Fruit fly (Drosophila melanogaster) whole organism, prepupa: ENCODE results near the gene CG33644.

Source experiments
- Blimp-1 ChIP-seq: fragments of 200-800 bp; sonication (Bioruptor generic); optimal IDR thresholded peaks from 3 replicates; lab custom pipeline; 2017; ENCODE audit warnings: missing biosample characterization, missing genetic modification characterization, mild to moderate bottlenecking, moderate library complexity, missing genetic modification reagents
- CG10631 ChIP-seq: fragments of 200-800 bp; sonication (Bioruptor generic); optimal IDR thresholded peaks from 2 replicates; lab custom pipeline; 2016; ENCODE audit warnings: missing biosample characterization, missing genetic modification characterization
- CG11762 ChIP-seq: fragments of 200-800 bp; sonication (Bioruptor generic); optimal IDR thresholded peaks from 3 replicates; lab custom pipeline; 2016; ENCODE audit warnings: missing biosample characterization, missing genetic modification characterization; ENCODE audit not compliant: insufficient read depth
- CG11902 ChIP-seq: fragments of 200-800 bp; sonication (Bioruptor generic); optimal IDR thresholded peaks from 3 replicates; lab custom pipeline; 2016; ENCODE audit warnings: missing biosample characterization, missing genetic modification characterization
- CG1621 ChIP-seq: fragments of 200-800 bp; sonication (Bioruptor generic); optimal IDR thresholded peaks from 3 replicates; lab custom pipeline; 2018; ENCODE audit warnings: missing biosample characterization, mild to moderate bottlenecking, missing genetic modification characterization
- CG16779 ChIP-seq: fragments of 200-800 bp; sonication (Bioruptor generic); optimal IDR thresholded peaks from 3 replicates; lab custom pipeline; 2017; ENCODE audit warnings: missing biosample characterization, mild to moderate bottlenecking, missing genetic modification characterization
- CG3032 ChIP-seq: fragments of 200-800 bp; optimal IDR thresholded peaks from 2 replicates; lab custom pipeline; 2019; ENCODE audit warnings: missing biosample characterization, mild to moderate bottlenecking, missing genetic modification characterization, moderate library complexity
- CG31627 ChIP-seq: fragments of 200-800 bp; sonication (Bioruptor generic); optimal IDR thresholded peaks from 3 replicates; lab custom pipeline; 2016; ENCODE audit warnings: missing biosample characterization, missing genetic modification characterization
- CG32006 ChIP-seq: fragments of 200-800 bp; sonication (Bioruptor generic); optimal IDR thresholded peaks from 3 replicates; lab custom pipeline; 2017; ENCODE audit warnings: missing biosample characterization, mild to moderate bottlenecking, missing genetic modification characterization
- CG3919 ChIP-seq: fragments of 200-800 bp; sonication (Bioruptor generic); optimal IDR thresholded peaks from 3 replicates; lab custom pipeline; 2016; ENCODE audit warnings: missing biosample characterization, missing genetic modification characterization
- CG6163 ChIP-seq: fragments of 200-800 bp; sonication (Bioruptor generic); IDR thresholded peaks from 3 replicates; pipeline ENCODE4 v1.3.6; 2022; ENCODE audit warnings: missing biosample characterization, missing genetic modification characterization
- CG6276 ChIP-seq: fragments of 200-800 bp; sonication (Bioruptor generic); optimal IDR thresholded peaks from 2 replicates; lab custom pipeline; 2017; ENCODE audit warnings: missing biosample characterization, mild to moderate bottlenecking, missing genetic modification characterization
- CG6792 ChIP-seq: fragments of 200-800 bp; sonication (Bioruptor generic); optimal IDR thresholded peaks from 3 replicates; lab custom pipeline; 2016; ENCODE audit warnings: missing biosample characterization, missing genetic modification characterization
- CG6808 ChIP-seq: fragments of 200-800 bp; sonication (Bioruptor generic); optimal IDR thresholded peaks from 3 replicates; lab custom pipeline; 2017; ENCODE audit warnings: missing biosample characterization, missing genetic modification characterization, mild to moderate bottlenecking, moderate library complexity, missing genetic modification reagents
- CG6854 ChIP-seq: fragments of 200-800 bp; sonication (Bioruptor generic); optimal IDR thresholded peaks from 2 replicates; lab custom pipeline; 2017; ENCODE audit warnings: missing biosample characterization, mild to moderate bottlenecking, missing genetic modification characterization
- CG8319 ChIP-seq: fragments of 200-800 bp; sonication (Bioruptor generic); optimal IDR thresholded peaks from 3 replicates; lab custom pipeline; 2016; ENCODE audit warnings: missing biosample characterization, missing genetic modification characterization
- CG9139 ChIP-seq: fragments of 200-800 bp; sonication (Bioruptor generic); optimal IDR thresholded peaks from 3 replicates; lab custom pipeline; 2017; ENCODE audit warnings: missing biosample characterization, mild to moderate bottlenecking, missing genetic modification characterization
- Eip78C ChIP-seq: fragments of 200-800 bp; sonication (Bioruptor generic); peaks from one replicate; lab custom pipeline; 2016; ENCODE audit warnings: missing biosample characterization, missing genetic modification characterization
- Eip93F ChIP-seq: fragments of 200-800 bp; sonication (Bioruptor generic); optimal IDR thresholded peaks from 2 replicates; lab custom pipeline; 2016; ENCODE audit warnings: missing biosample characterization, mild to moderate bottlenecking, missing genetic modification characterization
- Ets21C ChIP-seq: fragments of 200-800 bp; sonication (Bioruptor generic); optimal IDR thresholded peaks from 3 replicates; lab custom pipeline; 2016; ENCODE audit warnings: missing biosample characterization, missing genetic modification characterization
- Ets96B ChIP-seq: fragments of 200-800 bp; optimal IDR thresholded peaks from 2 replicates; lab custom pipeline; 2019; ENCODE audit warnings: missing biosample characterization, mild to moderate bottlenecking, missing genetic modification characterization, moderate library complexity
- Gug ChIP-seq: fragments of 200-800 bp; sonication (Bioruptor generic); IDR thresholded peaks from 2 replicates; pipeline ENCODE4 v1.3.6; 2022; ENCODE audit warnings: missing biosample characterization, missing genetic modification characterization
- Hr38 ChIP-seq: sonication (Bioruptor generic); optimal IDR thresholded peaks from 2 replicates; lab custom pipeline; 2016; ENCODE audit warnings: missing biosample characterization, missing genetic modification characterization
- Hr39 ChIP-seq: fragments of 200-800 bp; sonication (Bioruptor generic); optimal IDR thresholded peaks from 2 replicates; lab custom pipeline; 2016; ENCODE audit warnings: missing biosample characterization, missing genetic modification characterization
- Hr4 ChIP-seq: fragments of 200-800 bp; sonication (Bioruptor generic); optimal IDR thresholded peaks from 3 replicates; lab custom pipeline; 2016; ENCODE audit warnings: missing biosample characterization, missing genetic modification characterization
- OdsH ChIP-seq: fragments of 200-800 bp; sonication (Bioruptor generic); optimal IDR thresholded peaks from 3 replicates; lab custom pipeline; 2016; ENCODE audit warnings: missing biosample characterization, missing genetic modification characterization
- Smox ChIP-seq: fragments of 200-800 bp; sonication (Bioruptor generic); optimal IDR thresholded peaks from 3 replicates; lab custom pipeline; 2016; ENCODE audit warnings: missing biosample characterization, missing genetic modification characterization
- Sox102F ChIP-seq: fragments of 200-800 bp; sonication (Bioruptor generic); optimal IDR thresholded peaks from 2 replicates; lab custom pipeline; 2016; ENCODE audit warnings: missing biosample characterization, mild to moderate bottlenecking, missing genetic modification characterization
- Sox14 ChIP-seq: fragments of 200-800 bp; sonication (Bioruptor generic); optimal IDR thresholded peaks from 3 replicates; lab custom pipeline; 2016; ENCODE audit warnings: missing biosample characterization, missing genetic modification characterization
- Sox15 ChIP-seq: fragments of 200-800 bp; sonication (Bioruptor generic); optimal IDR thresholded peaks from 3 replicates; lab custom pipeline; 2016; ENCODE audit warnings: missing biosample characterization, missing genetic modification characterization
- achi ChIP-seq: fragments of 200-800 bp; sonication (Bioruptor generic); optimal IDR thresholded peaks from 3 replicates; lab custom pipeline; 2016; ENCODE audit warnings: missing biosample characterization, missing genetic modification characterization
- acj6 ChIP-seq: fragments of 200-800 bp; sonication (Bioruptor generic); optimal IDR thresholded peaks from 3 replicates; lab custom pipeline; 2016; ENCODE audit warnings: missing biosample characterization, missing genetic modification characterization
- dac ChIP-seq: fragments of 200-800 bp; sonication (Bioruptor generic); optimal IDR thresholded peaks from 2 replicates; lab custom pipeline; 2017; ENCODE audit warnings: missing biosample characterization, mild to moderate bottlenecking, missing genetic modification characterization
- dsx ChIP-seq: fragments of 200-800 bp; optimal IDR thresholded peaks from 3 replicates; lab custom pipeline; 2019; ENCODE audit warnings: missing biosample characterization, mild to moderate bottlenecking, missing genetic modification characterization, moderate library complexity; ENCODE audit not compliant: poor library complexity, severe bottlenecking
- eg ChIP-seq: fragments of 200-800 bp; sonication (Bioruptor generic); IDR thresholded peaks from 3 replicates; pipeline ENCODE4 v1.3.6; 2022; ENCODE audit warnings: missing biosample characterization, missing genetic modification characterization
- esn ChIP-seq: fragments of 200-800 bp; sonication (Bioruptor generic); optimal IDR thresholded peaks from 2 replicates; lab custom pipeline; 2016; ENCODE audit warnings: missing biosample characterization, mild to moderate bottlenecking, missing genetic modification characterization, moderate library complexity
- fd59A ChIP-seq: fragments of 200-800 bp; sonication (Bioruptor generic); optimal IDR thresholded peaks from 2 replicates; lab custom pipeline; 2017; ENCODE audit warnings: missing biosample characterization, mild to moderate bottlenecking, missing genetic modification characterization, missing genetic modification reagents
- fd85E ChIP-seq: fragments of 200-800 bp; sonication (Bioruptor generic); optimal IDR thresholded peaks from 3 replicates; lab custom pipeline; 2016; ENCODE audit warnings: missing biosample characterization, missing genetic modification characterization
- fkh ChIP-seq: fragments of 200-800 bp; sonication (Bioruptor generic); optimal IDR thresholded peaks from 3 replicates; lab custom pipeline; 2017; ENCODE audit warnings: missing biosample characterization, mild to moderate bottlenecking, missing genetic modification characterization, moderate library complexity
- lz ChIP-seq: fragments of 200-800 bp; sonication (Bioruptor generic); optimal IDR thresholded peaks from 3 replicates; lab custom pipeline; 2016; ENCODE audit warnings: missing biosample characterization, missing genetic modification characterization
- net ChIP-seq: fragments of 200-800 bp; sonication (Bioruptor generic); optimal IDR thresholded peaks from 3 replicates; lab custom pipeline; 2016; ENCODE audit warnings: missing biosample characterization, missing genetic modification characterization
- pdm3 ChIP-seq: fragments of 200-800 bp; sonication (Bioruptor generic); optimal IDR thresholded peaks from 3 replicates; lab custom pipeline; 2016; ENCODE audit warnings: missing biosample characterization, missing genetic modification characterization
- salr ChIP-seq, 2 experiments: fragments of 200-800 bp; sonication (Bioruptor generic); optimal IDR thresholded peaks; 3 replicates each; lab custom pipeline; 2016 to 2018; ENCODE audit warnings: missing biosample characterization in 2 of 2, missing genetic modification characterization in 2 of 2, mild to moderate bottlenecking in 1 of 2
- ss ChIP-seq, 2 experiments: fragments of 200-800 bp; sonication (Bioruptor generic); optimal IDR thresholded peaks; 2 replicates in 1 of 2; 3 replicates in 1 of 2; lab custom pipeline; 2017 to 2018; ENCODE audit warnings: mild to moderate bottlenecking in 2 of 2, missing biosample characterization in 2 of 2, missing genetic modification characterization in 2 of 2, moderate library complexity in 1 of 2
- topi ChIP-seq: fragments of 200-800 bp; sonication (Bioruptor generic); optimal IDR thresholded peaks from 3 replicates; lab custom pipeline; 2016; ENCODE audit warnings: missing biosample characterization, missing genetic modification characterization
- vri ChIP-seq: fragments of 200-800 bp; sonication (Bioruptor generic); optimal IDR thresholded peaks from 3 replicates; lab custom pipeline; 2016; ENCODE audit warnings: missing biosample characterization, mild to moderate bottlenecking, missing genetic modification characterization

CG33644 gene

DNA sequence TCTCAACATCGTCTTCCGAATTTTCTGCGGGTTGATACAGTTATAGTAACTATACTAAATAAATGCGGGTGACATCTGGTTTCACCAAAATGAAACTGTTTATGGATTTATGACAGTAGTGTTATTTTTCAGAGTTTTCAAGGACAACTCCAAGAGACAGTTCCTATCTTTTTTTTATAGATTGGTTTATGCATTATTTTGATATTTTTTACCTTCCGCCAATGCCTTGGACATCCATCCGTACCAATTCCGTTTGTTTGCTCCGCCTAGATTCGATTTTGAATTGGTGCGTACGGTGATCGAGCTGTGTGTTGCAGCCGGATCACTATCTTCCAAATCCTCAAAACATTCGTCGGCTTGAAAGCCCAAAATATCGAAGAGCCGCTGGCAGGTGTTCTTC lies 10.1 kb downstream of the CG33644 start, which contains the start of gene CG16853:
CG16853 (plus strand) TSS at position 301 of the 400 bp plus-strand sequence.
- no peak for TF ChIP-seq fd59A (GFP tag; lab: Kevin White, UChicago)
- no peak for TF ChIP-seq Gug (GFP tag; lab: Robert Waterston, UW)
- no peak for TF ChIP-seq Hr38 (GFP tag; lab: Kevin White, UChicago)
- no peak for TF ChIP-seq vri (GFP tag; lab: Kevin White, UChicago)
- no peak for TF ChIP-seq CG6163
- TF ChIP-seq OdsH (GFP tag; lab: Kevin White, UChicago) = no peak
- no peak for TF ChIP-seq CG3919
- no peak for TF ChIP-seq dsx (GFP tag; lab: Kevin White, UChicago)
- TF ChIP-seq Hr4 (GFP tag; lab: Kevin White, UChicago) = no peak

DNA sequence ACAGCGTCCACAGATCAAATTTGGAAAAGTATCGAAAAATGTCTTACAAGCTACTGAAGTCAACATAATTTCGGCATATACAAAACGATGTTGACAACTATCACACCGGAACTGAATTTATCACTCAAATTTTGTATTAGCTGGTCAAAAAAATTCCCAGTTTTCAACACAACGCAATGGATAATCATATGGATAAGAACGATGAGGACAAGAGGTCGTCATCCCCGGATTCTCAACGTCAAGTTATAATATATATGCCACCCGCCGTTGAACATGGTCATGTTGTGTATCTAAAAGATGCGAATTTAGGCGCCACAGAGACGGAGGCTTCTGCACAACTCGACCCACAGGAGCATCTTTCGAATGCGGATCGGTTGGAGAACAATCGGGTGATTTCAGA lies 10.6 kb downstream of the CG33644 start, which contains the start of gene CG9263:
CG9263 (minus strand) TSS at position 101 of the 400 bp plus-strand sequence.
- no peak for TF ChIP-seq Ets96B
- TF ChIP-seq Gug (GFP tag; lab: Robert Waterston, UW) = no peak
- TF ChIP-seq CG6276 (GFP tag; lab: Kevin White, UChicago) = no peak
- no peak for TF ChIP-seq CG3032
- TF ChIP-seq CG6163 = no peak
- no peak for TF ChIP-seq CG31627 (GFP tag; lab: Kevin White, UChicago)
- TF ChIP-seq esn = no peak

DNA sequence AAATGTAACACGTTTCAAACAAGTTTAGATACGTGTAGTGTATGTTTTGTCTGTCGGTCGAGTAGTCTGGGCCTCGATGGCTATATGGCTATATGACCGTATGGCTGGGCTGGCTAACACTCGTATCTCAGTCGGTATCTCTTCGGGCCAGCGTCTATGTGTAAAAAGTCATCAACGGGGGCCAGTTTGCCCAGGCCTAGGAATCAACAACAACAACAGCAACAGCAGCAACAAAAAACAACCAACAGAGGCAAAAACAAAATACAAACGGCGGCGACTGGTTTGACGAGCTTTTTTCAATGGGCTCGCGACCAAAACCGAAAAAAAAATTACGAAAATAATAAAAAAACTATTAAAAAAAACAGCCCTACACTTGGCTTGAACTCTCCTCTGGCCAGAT lies 13.8 kb downstream of the CG33644 start:
- TF ChIP-seq Ets96B (peak; percentile 81), net (GFP tag; lab: Kevin White, UChicago) (peak; percentile 58), CG6276 (GFP tag; lab: Kevin White, UChicago) (peak; percentile 88), fkh (GFP tag; lab: Kevin White, UChicago) (no peak), topi (GFP tag; lab: Kevin White, UChicago) (no peak), CG6808 (GFP tag; lab: Kevin White, UChicago) (peak; percentile 95), CG16779 (tag; lab: Kevin White, UChicago) (peak; percentile 86), Sox14 (GFP tag; lab: Kevin White, UChicago) (no peak), lz (GFP tag; lab: Kevin White, UChicago) (no peak), Ets21C (GFP tag; lab: Kevin White, UChicago) (no peak), eg (GFP tag; lab: Robert Waterston, UW) (peak; percentile 72), Gug (GFP tag; lab: Robert Waterston, UW) (no peak), Sox102F (GFP tag; lab: Kevin White, UChicago) (no peak), CG9139 (GFP tag; lab: Kevin White, UChicago) (peak; percentile 96), CG31627 (GFP tag; lab: Kevin White, UChicago) (no peak), acj6 (GFP tag; lab: Kevin White, UChicago) (no peak), ss (GFP tag; optimal IDR thresholded peaks at IDR 0.05; lab: Kevin White, UChicago) (peak; percentile 96 to 99), achi (GFP tag; lab: Kevin White, UChicago) (peak; percentile 1), CG8319 (no peak), fd59A (GFP tag; lab: Kevin White, UChicago) (peak; percentile 67), fd85E (GFP tag; lab: Kevin White, UChicago) (no peak), OdsH (GFP tag; lab: Kevin White, UChicago) (no peak), esn (no peak), Eip93F (GFP tag; lab: Kevin White, UChicago) (no peak), Hr4 (GFP tag; lab: Kevin White, UChicago) (peak; percentile 1), dac (GFP tag; lab: Kevin White, UChicago) (no peak), Sox15 (GFP tag; lab: Kevin White, UChicago) (no peak), CG11902 (GFP tag; lab: Kevin White, UChicago) (no peak), CG32006 (peak; percentile 30), Smox (GFP tag; lab: Kevin White, UChicago) (no peak), CG11762 (no peak), CG6792 (GFP tag; lab: Kevin White, UChicago) (no peak), CG10631 (GFP tag; lab: Kevin White, UChicago) (peak; percentile 13), Blimp-1 (GFP tag; lab: Kevin White, UChicago) (no peak), CG3919 (peak; percentile 14), CG1621 (tag; lab: Kevin White, UChicago) (peak; percentile 85), Eip78C (GFP tag; lab: Kevin White, UChicago) (peak; percentile 57), Hr39 (GFP tag; lab: Kevin White, UChicago) (no peak), pdm3 (GFP tag; lab: Kevin White, UChicago) (no peak), salr (GFP tag; optimal IDR thresholded peaks at IDR 0.05; lab: Kevin White, UChicago) (peak; percentile 42 to 59), CG3032 (peak; percentile 68), CG6854 (GFP tag; lab: Kevin White, UChicago) (no peak), CG6163 (peak; percentile 83)
